Worm (Caenorhabditis elegans) whole organism, late embryonic: ENCODE measurements around the gene sma-4.
A peak's percentile ranks its signal among the peaks of the same experiment; 100 is the strongest.

Experiments used
- C08G9.2 ChIP-seq: sonication (generic microtip); optimal IDR thresholded peaks from 2 replicates; lab custom pipeline; 2016; ENCODE audit warnings: mild to moderate bottlenecking, missing genetic modification characterization, moderate library complexity, missing compliant biosample characterization
- C38D4.7 ChIP-seq: fragments of 200-800 bp; sonication (Bioruptor generic); optimal IDR thresholded peaks from 2 replicates; lab custom pipeline; 2018; ENCODE audit warnings: mild to moderate bottlenecking, missing genetic modification characterization, moderate library complexity, missing compliant biosample characterization
- F13H6.1 ChIP-seq: sonication (generic microtip); optimal IDR thresholded peaks from 2 replicates; lab custom pipeline; 2016; ENCODE audit warnings: missing genetic modification characterization, missing compliant biosample characterization
- K02D7.2 ChIP-seq: sonication (generic microtip); optimal IDR thresholded peaks from 2 replicates; lab custom pipeline; 2017; ENCODE audit warnings: mild to moderate bottlenecking, missing genetic modification characterization, missing compliant biosample characterization
- T23F11.4 ChIP-seq: fragments of 200-800 bp; sonication (Bioruptor generic); optimal IDR thresholded peaks from 2 replicates; lab custom pipeline; 2018; ENCODE audit warnings: mild to moderate bottlenecking, missing genetic modification characterization, missing compliant biosample characterization
- Y22D7AL.16 ChIP-seq: sonication (generic microtip); optimal IDR thresholded peaks from 2 replicates; lab custom pipeline; 2016; ENCODE audit warnings: missing genetic modification characterization, missing compliant biosample characterization
- ceh-14 ChIP-seq: sonication (generic microtip); optimal IDR thresholded peaks from 2 replicates; lab custom pipeline; 2016; ENCODE audit warnings: missing genotype, missing genetic modification characterization, missing compliant biosample characterization
- ceh-18 ChIP-seq: sonication (generic microtip); optimal IDR thresholded peaks from 2 replicates; lab custom pipeline; 2016; ENCODE audit warnings: missing genetic modification characterization, missing compliant biosample characterization
- ceh-2 ChIP-seq: sonication (generic microtip); optimal IDR thresholded peaks from 2 replicates; lab custom pipeline; 2016; ENCODE audit warnings: missing genotype, missing genetic modification characterization, missing compliant biosample characterization
- ceh-22 ChIP-seq: sonication (generic microtip); optimal IDR thresholded peaks from 2 replicates; lab custom pipeline; 2017; ENCODE audit warnings: missing biosample characterization, missing genetic modification characterization
- ceh-24 ChIP-seq: sonication (generic microtip); optimal IDR thresholded peaks from 2 replicates; lab custom pipeline; 2016; ENCODE audit warnings: mild to moderate bottlenecking, missing genetic modification characterization, missing compliant biosample characterization
- ceh-30 ChIP-seq: fragments of 150-350 bp; optimal IDR thresholded peaks from 2 replicates; lab custom pipeline; 2014; ENCODE audit warnings: missing biosample characterization, missing genetic modification characterization
- ceh-31 ChIP-seq: sonication (generic microtip); optimal IDR thresholded peaks from 2 replicates; lab custom pipeline; 2016; ENCODE audit warnings: missing genetic modification characterization, missing compliant biosample characterization
- ceh-45 ChIP-seq: fragments of 200-800 bp; sonication (Bioruptor generic); IDR thresholded peaks from 2 replicates; pipeline ENCODE4 v1.3.6; 2022; ENCODE audit warnings: missing genetic modification reagents, missing genetic modification characterization, missing compliant biosample characterization
- ceh-48 ChIP-seq: sonication (generic microtip); optimal IDR thresholded peaks from 2 replicates; lab custom pipeline; 2016; ENCODE audit warnings: missing genetic modification characterization, inconsistent platforms, missing compliant biosample characterization
- ceh-6 ChIP-seq: fragments of 200-800 bp; sonication (Bioruptor generic); optimal IDR thresholded peaks from 2 replicates; lab custom pipeline; 2018; ENCODE audit warnings: mild to moderate bottlenecking, missing genetic modification characterization, missing compliant biosample characterization
- ceh-9 ChIP-seq: sonication (generic microtip); optimal IDR thresholded peaks from 2 replicates; lab custom pipeline; 2016; ENCODE audit warnings: mild to moderate bottlenecking, missing genetic modification characterization, inconsistent platforms, missing compliant biosample characterization
- che-1 ChIP-seq: sonication (generic microtip); optimal IDR thresholded peaks from 2 replicates; lab custom pipeline; 2016; ENCODE audit warnings: mild to moderate bottlenecking, missing genetic modification characterization, missing compliant biosample characterization
- dmd-4 ChIP-seq: sonication (generic microtip); optimal IDR thresholded peaks from 2 replicates; lab custom pipeline; 2016; ENCODE audit warnings: borderline replicate concordance, missing genetic modification characterization, missing compliant biosample characterization
- eyg-1 ChIP-seq: sonication (generic microtip); optimal IDR thresholded peaks from 2 replicates; lab custom pipeline; 2016; ENCODE audit warnings: missing genotype, missing genetic modification characterization, missing compliant biosample characterization
- fkh-10 ChIP-seq: fragments of 150-350 bp; optimal IDR thresholded peaks from 2 replicates; lab custom pipeline; 2014; ENCODE audit warnings: missing biosample characterization, missing genetic modification reagents, missing genetic modification characterization
- fkh-6 ChIP-seq: sonication (generic microtip); optimal IDR thresholded peaks from 2 replicates; lab custom pipeline; 2016; ENCODE audit warnings: missing genetic modification characterization, missing compliant biosample characterization
- gmeb-2 ChIP-seq: sonication (generic microtip); optimal IDR thresholded peaks from 2 replicates; lab custom pipeline; 2016; ENCODE audit warnings: missing genetic modification characterization, inconsistent platforms, missing compliant biosample characterization
- hlh-13 ChIP-seq: fragments of 200-800 bp; sonication (Bioruptor generic); optimal IDR thresholded peaks from 2 replicates; lab custom pipeline; 2018; ENCODE audit warnings: mild to moderate bottlenecking, missing genetic modification characterization, missing compliant biosample characterization
- hlh-15 ChIP-seq: sonication (generic microtip); optimal IDR thresholded peaks from 2 replicates; lab custom pipeline; 2016; ENCODE audit warnings: missing genetic modification characterization, missing compliant biosample characterization
- hlh-30 ChIP-seq: sonication (generic microtip); optimal IDR thresholded peaks from 2 replicates; lab custom pipeline; 2017; ENCODE audit warnings: antibody characterized with exemption, missing genetic modification characterization, missing compliant biosample characterization; ENCODE audit not compliant: insufficient read depth
- hlh-6 ChIP-seq: sonication (generic microtip); optimal IDR thresholded peaks from 2 replicates; lab custom pipeline; 2016; ENCODE audit warnings: missing genotype, missing genetic modification characterization, missing compliant biosample characterization
- hlh-8 ChIP-seq: sonication (generic microtip); optimal IDR thresholded peaks from 2 replicates; lab custom pipeline; 2016; ENCODE audit warnings: missing genotype, missing genetic modification characterization, missing compliant biosample characterization
- lim-6 ChIP-seq: sonication (generic microtip); optimal IDR thresholded peaks from 2 replicates; lab custom pipeline; 2016; ENCODE audit warnings: missing genetic modification characterization, missing compliant biosample characterization
- lin-11 ChIP-seq: fragments of 200-800 bp; sonication (Bioruptor generic); optimal IDR thresholded peaks from 2 replicates; lab custom pipeline; 2018; ENCODE audit warnings: mild to moderate bottlenecking, missing genetic modification characterization, missing compliant biosample characterization
- madf-2 ChIP-seq: sonication (generic microtip); optimal IDR thresholded peaks from 2 replicates; lab custom pipeline; 2017; ENCODE audit warnings: missing genetic modification characterization, missing compliant biosample characterization
- mec-3 ChIP-seq: sonication (generic microtip); optimal IDR thresholded peaks from 2 replicates; lab custom pipeline; 2016; ENCODE audit warnings: borderline replicate concordance, missing genetic modification characterization, missing compliant biosample characterization
- nfya-1 ChIP-seq: sonication (generic microtip); optimal IDR thresholded peaks from 2 replicates; lab custom pipeline; 2017; ENCODE audit warnings: missing genetic modification characterization, mild to moderate bottlenecking, missing compliant biosample characterization, antibody characterized with exemption, moderate library complexity
- nhr-232 ChIP-seq: sonication (generic microtip); optimal IDR thresholded peaks from 2 replicates; lab custom pipeline; 2016; ENCODE audit warnings: missing genetic modification characterization, missing compliant biosample characterization
- odd-2 ChIP-seq: sonication (generic microtip); optimal IDR thresholded peaks from 2 replicates; lab custom pipeline; 2017; ENCODE audit warnings: antibody characterized with exemption, mild to moderate bottlenecking, missing genetic modification characterization, missing compliant biosample characterization
- pag-3 ChIP-seq: sonication (generic microtip); optimal IDR thresholded peaks from 2 replicates; lab custom pipeline; 2016; ENCODE audit warnings: missing compliant biosample characterization, missing genetic modification characterization, borderline replicate concordance
- pat-9 ChIP-seq: fragments of 200-800 bp; sonication (Bioruptor generic); optimal IDR thresholded peaks from 2 replicates; lab custom pipeline; 2018; ENCODE audit warnings: mild to moderate bottlenecking, missing genetic modification characterization, moderate library complexity, missing compliant biosample characterization
- pax-1 ChIP-seq: fragments of 150-350 bp; optimal IDR thresholded peaks from 2 replicates; lab custom pipeline; 2014; ENCODE audit warnings: missing biosample characterization, missing genetic modification characterization
- pha-2 ChIP-seq: sonication (generic microtip); optimal IDR thresholded peaks from 2 replicates; lab custom pipeline; 2017; ENCODE audit warnings: mild to moderate bottlenecking, missing genetic modification characterization, missing compliant biosample characterization
- pros-1 ChIP-seq: fragments of 150-350 bp; optimal IDR thresholded peaks from 2 replicates; lab custom pipeline; 2014; ENCODE audit warnings: missing biosample characterization, missing genetic modification reagents, missing genetic modification characterization
- ref-2 ChIP-seq: sonication (generic microtip); optimal IDR thresholded peaks from 2 replicates; lab custom pipeline; 2016; ENCODE audit warnings: missing genetic modification characterization, missing compliant biosample characterization
- rnt-1 ChIP-seq: sonication (generic microtip); optimal IDR thresholded peaks from 2 replicates; lab custom pipeline; 2016; ENCODE audit warnings: missing genetic modification characterization, missing compliant biosample characterization
- sox-2 ChIP-seq: fragments of 200-800 bp; sonication (Bioruptor generic); IDR thresholded peaks from 2 replicates; pipeline ENCODE4 v1.3.6; 2022; ENCODE audit warnings: missing genetic modification reagents, missing genetic modification characterization, missing compliant biosample characterization
- syd-9 ChIP-seq: sonication (generic microtip); optimal IDR thresholded peaks from 2 replicates; lab custom pipeline; 2016; ENCODE audit warnings: mild to moderate bottlenecking, missing genetic modification characterization, moderate library complexity, missing compliant biosample characterization
- ttx-3 ChIP-seq: sonication (generic microtip); optimal IDR thresholded peaks from 2 replicates; lab custom pipeline; 2016; ENCODE audit warnings: missing genetic modification reagents, missing genetic modification characterization, missing compliant biosample characterization
- unc-3 ChIP-seq, 2 experiments: fragments of 200-800 bp in 1 of 2; sonication (Bioruptor generic) in 1 of 2; sonication (generic microtip) in 1 of 2; conservative IDR thresholded peaks in 1 of 2; optimal IDR thresholded peaks in 1 of 2; 2 replicates each; pipeline versions ENCODE4 v1.3.6 to Lab custom; 2016 to 2022; ENCODE audit warnings: missing compliant biosample characterization in 2 of 2, missing genetic modification characterization in 2 of 2, missing genetic modification reagents in 1 of 2
- unc-55 ChIP-seq: sonication (generic microtip); optimal IDR thresholded peaks from 2 replicates; lab custom pipeline; 2017; ENCODE audit warnings: missing biosample characterization, missing genetic modification reagents, missing genetic modification characterization
- unc-86 ChIP-seq: sonication (generic microtip); optimal IDR thresholded peaks from 2 replicates; lab custom pipeline; 2016; ENCODE audit warnings: missing genetic modification characterization, missing compliant biosample characterization
- ztf-16 ChIP-seq: sonication (generic microtip); optimal IDR thresholded peaks from 2 replicates; lab custom pipeline; 2017; ENCODE audit warnings: missing genetic modification characterization, missing compliant biosample characterization

The sma-4 gene

DNA sequence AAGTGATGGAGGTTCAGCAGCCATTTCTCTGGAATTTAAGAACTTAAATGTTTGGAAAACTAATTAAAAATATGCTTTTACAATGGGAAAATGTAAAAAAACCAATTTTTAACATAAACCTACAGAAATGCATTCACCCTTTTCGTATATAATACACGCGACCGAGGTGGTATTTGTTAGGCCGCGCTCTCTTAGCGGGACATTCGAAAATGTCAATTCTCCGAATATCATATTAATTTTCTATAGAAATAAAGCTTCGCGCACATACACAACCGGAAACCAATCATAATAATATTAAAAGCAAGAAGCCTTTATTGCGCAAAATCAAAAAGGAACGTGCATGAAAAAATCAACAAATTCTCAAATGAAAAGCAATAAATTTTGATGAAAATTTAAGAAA lies 37.2 kb downstream of the sma-4 start, which contains the start of gene ddx-23 (continued):
- no peak for TF ChIP-seq dmd-4 (tag; lab: Kevin White, UChicago)
- peak; percentile 9 for TF ChIP-seq ceh-14 (tag; lab: Kevin White, UChicago)
- no peak for TF ChIP-seq ceh-6 (GFP tag; lab: Kevin White, UChicago)
- TF ChIP-seq fkh-10 (GFP tag; lab: Kevin White, UChicago) = no peak
- TF ChIP-seq pha-2 (tag; lab: Kevin White, UChicago) = no peak
- no peak for TF ChIP-seq F13H6.1 (tag; lab: Kevin White, UChicago)
- TF ChIP-seq madf-2 (tag; lab: Kevin White, UChicago) = no peak

DNA sequence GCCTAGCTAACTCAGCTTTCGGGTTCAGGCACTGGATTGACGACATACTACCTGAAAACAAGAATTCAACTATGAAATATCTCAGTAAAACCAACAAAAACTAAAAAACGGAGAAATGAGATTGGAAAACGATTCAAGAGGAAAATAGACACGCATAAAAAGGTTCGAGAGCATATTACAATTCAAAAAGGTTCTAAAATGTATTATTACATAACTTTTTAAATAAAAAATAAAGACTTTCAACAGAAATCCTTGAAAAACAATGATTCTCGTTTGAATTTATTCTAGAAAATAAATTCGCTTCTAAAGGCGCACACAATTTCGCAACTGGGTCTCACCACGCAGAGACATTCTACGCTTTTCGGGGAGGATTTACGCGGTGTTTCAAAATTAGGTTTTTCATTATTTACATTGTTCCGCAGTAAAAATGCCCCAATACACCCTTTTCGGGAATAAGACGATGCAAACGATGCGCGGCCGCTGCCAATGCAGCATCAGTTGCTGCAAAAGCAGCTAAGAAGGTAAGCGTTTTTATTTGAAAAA lies 39.7 kb downstream of the sma-4 start, which contains the start of the genes cct-6 and alh-9:
TSS of gene cct-6 (minus strand) at position 51 of the 543 bp plus-strand sequence.
TSS of gene alh-9 (plus strand) at position 382 of the 543 bp plus-strand sequence.
- peak; percentile 82 for TF ChIP-seq pax-1 (tag; lab: Kevin White, UChicago)
- no peak for TF ChIP-seq T23F11.4
- no peak for TF ChIP-seq eyg-1 (tag; lab: Kevin White, UChicago)
- TF ChIP-seq ceh-2 (tag; lab: Kevin White, UChicago) = no peak
- peak; percentile 26 for TF ChIP-seq unc-86
- no peak for TF ChIP-seq sox-2 (GFP tag; lab: Robert Waterston, UW)
- TF ChIP-seq ceh-18 (tag; lab: Kevin White, UChicago) = peak; percentile 39
- TF ChIP-seq K02D7.2 (tag; lab: Kevin White, UChicago) = no peak
- peak; percentile 59 for TF ChIP-seq ceh-31 (tag; lab: Kevin White, UChicago)
- no peak for TF ChIP-seq pat-9 (tag; lab: Kevin White, UChicago)
- TF ChIP-seq hlh-30 (tag; lab: Kevin White, UChicago) = no peak
- peak; percentile 76 for TF ChIP-seq nfya-1 (tag; lab: Kevin White, UChicago)
- TF ChIP-seq hlh-6 (tag; lab: Kevin White, UChicago) = no peak
- peak; percentile 30 for TF ChIP-seq pha-2 (tag; lab: Kevin White, UChicago)
- no peak for TF ChIP-seq odd-2
- TF ChIP-seq pros-1 (tag; lab: Kevin White, UChicago) = no peak
- TF ChIP-seq ceh-30 (tag; lab: Kevin White, UChicago) = no peak
- no peak for TF ChIP-seq ceh-24 (tag; lab: Kevin White, UChicago)
- peak; percentile 56 for TF ChIP-seq unc-55
- TF ChIP-seq mec-3 (tag; lab: Kevin White, UChicago) = no peak
- TF ChIP-seq rnt-1 (tag; lab: Kevin White, UChicago) = no peak
- TF ChIP-seq che-1 (tag; lab: Kevin White, UChicago) = no peak
- TF ChIP-seq lin-11 (tag; lab: Kevin White, UChicago) = no peak
- TF ChIP-seq ceh-45 (GFP tag; lab: Robert Waterston, UW) = no peak
- no peak for TF ChIP-seq lim-6 (tag; lab: Kevin White, UChicago)
- TF ChIP-seq fkh-6 = no peak
- no peak for TF ChIP-seq gmeb-2 (tag; lab: Kevin White, UChicago)
- TF ChIP-seq ztf-16 (tag; lab: Kevin White, UChicago) = no peak
- no peak for TF ChIP-seq nhr-232 (tag; lab: Kevin White, UChicago)
- TF ChIP-seq hlh-13 (GFP tag; lab: Kevin White, UChicago) = no peak
- no peak for TF ChIP-seq C08G9.2
- no peak for TF ChIP-seq C38D4.7 (GFP tag; lab: Kevin White, UChicago)
- TF ChIP-seq madf-2 (tag; lab: Kevin White, UChicago) = no peak
- no peak for TF ChIP-seq Y22D7AL.16 (tag; lab: Kevin White, UChicago)
- no peak for TF ChIP-seq syd-9 (tag; lab: Kevin White, UChicago)
- no peak for TF ChIP-seq ttx-3
- TF ChIP-seq ceh-22 (tag; lab: Kevin White, UChicago) = no peak
- no peak for TF ChIP-seq ceh-48
- no peak for TF ChIP-seq pag-3 (tag; lab: Kevin White, UChicago)
- TF ChIP-seq F13H6.1 (tag; lab: Kevin White, UChicago) = no peak
- TF ChIP-seq ceh-6 (GFP tag; lab: Kevin White, UChicago) = no peak
- TF ChIP-seq unc-3 (GFP tag; conservative IDR thresholded peaks at IDR 0.05; lab: Robert Waterston, UW) = no peak
- no peak for TF ChIP-seq unc-3 (tag; optimal IDR thresholded peaks at IDR 0.05; lab: Kevin White, UChicago)
- no peak for TF ChIP-seq hlh-15 (tag; lab: Kevin White, UChicago)
- no peak for TF ChIP-seq hlh-8 (tag; lab: Kevin White, UChicago)
- TF ChIP-seq ceh-9 (tag; lab: Kevin White, UChicago) = no peak
- TF ChIP-seq ref-2 (tag; lab: Kevin White, UChicago) = no peak
